Fruit fly (Drosophila melanogaster): ENCODE measurements around the gene Pdp1.

Gene Pdp1

DNA sequence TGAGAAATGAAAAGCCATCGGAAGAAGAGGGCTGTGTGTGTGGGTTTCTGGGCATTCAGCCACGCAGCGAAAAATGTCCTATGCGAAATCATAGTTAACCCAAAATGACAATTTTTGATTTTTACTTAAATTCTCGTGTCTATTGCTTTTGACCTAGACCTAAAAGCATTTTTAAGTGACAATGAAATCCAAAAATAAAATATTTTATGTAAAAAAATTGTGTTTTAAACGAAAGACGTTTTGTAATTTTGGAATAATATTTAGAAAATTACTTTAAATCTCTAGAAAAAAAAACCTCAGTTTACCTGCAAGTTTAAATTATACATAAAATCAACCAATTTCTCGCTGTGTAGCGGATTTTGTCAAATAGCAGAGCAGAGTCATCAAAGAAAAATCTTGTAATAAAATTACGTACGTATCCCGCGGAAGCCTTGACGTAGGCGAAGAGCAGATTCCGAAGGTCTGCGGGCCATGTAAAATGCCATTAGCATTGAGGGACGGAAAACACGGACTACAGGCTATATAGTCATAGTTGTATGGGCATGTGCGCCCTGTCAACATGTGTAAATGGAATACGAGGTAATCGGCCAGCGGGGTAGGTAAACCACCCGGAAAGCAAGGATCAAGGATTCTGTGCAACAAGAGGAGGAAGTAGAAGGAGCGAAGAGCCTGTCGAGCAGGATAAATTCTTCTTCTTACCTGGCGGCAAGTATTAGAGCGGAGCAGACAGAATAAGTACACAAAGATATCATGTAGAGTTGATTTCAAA lies 42.7 kb upstream of the Pdp1 start (continued):
- 0 out of 3 replicates have a peak, but pooled peaks have one; percentile 15 for TF ChIP-seq C15 (GFP tag; IDR thresholded peaks at IDR 0.05)
- no peak for TF ChIP-seq Side (GFP tag; optimal IDR thresholded peaks at IDR 0.05)
- TF ChIP-seq ftz-f1 (GFP tag; optimal IDR thresholded peaks at IDR 0.05): peak; percentile 46
- TF ChIP-seq sisA (GFP tag; IDR thresholded peaks at IDR 0.05): no peak
- no peak for TF ChIP-seq vnd (GFP tag; IDR thresholded peaks at IDR 0.05; ENCODE audit: partially characterized antibody)
- no peak for TF ChIP-seq tio (GFP tag; optimal IDR thresholded peaks at IDR 0.05)
- TF ChIP-seq Scr (GFP tag; IDR thresholded peaks at IDR 0.05; ENCODE audit: partially characterized antibody): no peak
- TF ChIP-seq crol (GFP tag; IDR thresholded peaks at IDR 0.05): no peak
- TF ChIP-seq Pdp1 (GFP tag; optimal IDR thresholded peaks at IDR 0.05): peak in 1 of 2 experiments; percentile 19
- TF ChIP-seq luna (GFP tag; optimal IDR thresholded peaks at IDR 0.05): no peak
- 0 out of 3 replicates have a peak, but pooled peaks have one; percentile 15 for TF ChIP-seq CG34422 (GFP tag; IDR thresholded peaks at IDR 0.05)
- no peak for TF ChIP-seq Atf6 (GFP tag; IDR thresholded peaks at IDR 0.05)
- TF ChIP-seq CG7839 (tag; optimal IDR thresholded peaks at IDR 0.05): peak; percentile 41
- TF ChIP-seq Drgx (GFP tag; IDR thresholded peaks at IDR 0.05): peak; percentile 9; the same call in 1 of the 2 replicates
- no peak for TF ChIP-seq CG2889 (GFP tag; IDR thresholded peaks at IDR 0.05)

dm6 chr3L:7904560-7904959 lies 37.4 kb upstream of the Pdp1 start:
- no peak for TF ChIP-seq chn (GFP tag; optimal IDR thresholded peaks at IDR 0.05)
- TF ChIP-seq bsh (GFP tag; optimal IDR thresholded peaks at IDR 0.05): no peak
- TF ChIP-seq Doc2 (GFP tag; IDR thresholded peaks at IDR 0.05): no peak
- no peak for TF ChIP-seq CG6272 (GFP tag; IDR thresholded peaks at IDR 0.05)
- peak; percentile 66 for TF ChIP-seq sd (tag; optimal IDR thresholded peaks at IDR 0.05)
- TF ChIP-seq shn (GFP tag; optimal IDR thresholded peaks at IDR 0.05): no peak
- TF ChIP-seq CG10366 (GFP tag; IDR thresholded peaks at IDR 0.05): no peak
- TF ChIP-seq tll (GFP tag; optimal IDR thresholded peaks at IDR 0.05): no peak

DNA sequence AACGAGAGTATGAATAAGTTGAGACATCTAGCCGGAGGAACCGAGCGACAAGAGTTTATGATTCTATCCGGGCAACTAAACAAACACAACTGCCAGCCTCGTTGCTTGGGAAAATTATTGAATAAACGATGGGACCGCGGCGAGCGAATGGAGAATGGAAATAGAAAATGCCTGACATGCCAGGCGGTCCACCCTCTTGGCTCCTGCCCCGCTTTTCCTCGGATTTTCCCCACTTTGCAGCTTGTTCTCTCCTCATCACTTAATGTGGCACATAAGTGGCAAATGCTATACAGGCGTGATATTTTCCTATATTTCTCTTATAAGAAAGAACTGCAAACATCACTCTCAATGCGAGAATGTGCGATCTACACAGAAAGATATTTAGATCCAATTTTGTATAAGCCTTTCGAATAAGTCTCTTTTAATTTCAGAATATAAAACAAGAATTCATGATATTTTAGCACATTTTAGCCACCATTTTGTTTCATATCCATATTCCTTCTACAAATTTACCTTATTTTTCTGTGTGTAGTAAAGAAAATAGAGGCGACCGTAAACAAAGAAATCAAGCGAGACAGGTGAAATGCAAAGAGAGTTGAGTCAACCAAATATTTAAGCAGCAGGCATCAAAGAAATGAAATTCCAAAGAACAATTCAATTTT lies 36.5 kb upstream of the Pdp1 start:
- TF ChIP-seq CG11504 (tag; optimal IDR thresholded peaks at IDR 0.05): peak; percentile 89
- TF ChIP-seq Adf1 (GFP tag; IDR thresholded peaks at IDR 0.05): no peak
- no peak for TF ChIP-seq zen2 (GFP tag; IDR thresholded peaks at IDR 0.05; ENCODE audit: partially characterized antibody)
- no peak for TF ChIP-seq CG30020 (tag; optimal IDR thresholded peaks at IDR 0.05)
- peak; percentile 82 for TF ChIP-seq Nf-YA (GFP tag; IDR thresholded peaks at IDR 0.05)
- TF ChIP-seq sqz (GFP tag; optimal IDR thresholded peaks at IDR 0.05): peak; percentile 77
- peak; percentile 55 for TF ChIP-seq Hmx (GFP tag; optimal IDR thresholded peaks at IDR 0.05)
- peak; percentile 78 for TF ChIP-seq CG8359 (GFP tag; optimal IDR thresholded peaks at IDR 0.05; ENCODE audit: borderline replicate concordance)
- TF ChIP-seq CG9437 (GFP tag; optimal IDR thresholded peaks at IDR 0.05): peak; percentile 75
- peak; percentile 57 for TF ChIP-seq CG6683 (GFP tag; optimal IDR thresholded peaks at IDR 0.05)
- peak; percentile 43 for TF ChIP-seq luna (GFP tag; optimal IDR thresholded peaks at IDR 0.05)
- peak; percentile 50 for TF ChIP-seq B-H2 (GFP tag; optimal IDR thresholded peaks at IDR 0.05)
- TF ChIP-seq Abd-B (GFP tag; optimal IDR thresholded peaks at IDR 0.05): peak; percentile 76
- peak; percentile 85 for TF ChIP-seq crol (GFP tag; IDR thresholded peaks at IDR 0.05)
- peak; percentile 65 for TF ChIP-seq fu2 (GFP tag; optimal IDR thresholded peaks at IDR 0.05)
- peak; percentile 72 for TF ChIP-seq CG9817 (tag; optimal IDR thresholded peaks at IDR 0.05)
- TF ChIP-seq CG17802 (tag; optimal IDR thresholded peaks at IDR 0.05): peak; percentile 69
- peak; percentile 81 for TF ChIP-seq CG12659 (GFP tag; optimal IDR thresholded peaks at IDR 0.05)
- TF ChIP-seq CG18262 (tag; optimal IDR thresholded peaks at IDR 0.05): peak; percentile 93
- no peak for TF ChIP-seq Gsc (GFP tag; IDR thresholded peaks at IDR 0.05)
- TF ChIP-seq CG11560 (tag; IDR thresholded peaks at IDR 0.05): 0 out of 3 replicates have a peak, but pooled peaks have one; percentile 19
- peak; percentile 84 for TF ChIP-seq CG16863 (GFP tag; optimal IDR thresholded peaks at IDR 0.05)
- TF ChIP-seq org-1 (GFP tag; optimal IDR thresholded peaks at IDR 0.05): peak; percentile 72
- peak; percentile 63 for TF ChIP-seq CG12942 (GFP tag; optimal IDR thresholded peaks at IDR 0.05)
- TF ChIP-seq Poxn (GFP tag; IDR thresholded peaks at IDR 0.05): no peak
